Worm (Caenorhabditis elegans): ENCODE results near the gene ZK105.8.

ZK105.8 gene

DNA sequence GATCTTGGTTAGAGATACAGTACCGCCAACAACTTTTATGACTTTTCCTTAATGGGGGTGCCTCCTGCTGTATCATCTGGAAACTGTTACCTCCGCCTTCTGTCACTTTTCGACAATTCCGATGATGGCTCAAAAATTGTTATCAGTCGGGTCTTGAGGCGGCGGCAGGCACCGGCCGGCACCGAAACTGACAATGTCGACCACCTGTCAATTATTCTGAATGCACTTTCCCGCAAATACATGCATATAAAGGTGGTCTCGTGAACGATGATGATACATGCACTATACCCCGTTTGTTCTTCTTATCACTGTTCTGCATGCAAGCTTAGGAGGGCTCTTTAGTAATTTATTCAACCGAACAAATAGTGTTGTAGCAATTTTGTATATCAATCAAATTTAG lies 19.8 kb downstream of the ZK105.8 start (continued):
- TF ChIP-seq C06A6.2 (GFP tag; conservative IDR thresholded peaks at IDR 0.05), result no peak; the same call in 1 of the 2 replicates
- TF ChIP-seq B0336.3 (GFP tag; IDR thresholded peaks at IDR 0.05), result 0 out of 2 replicates have a peak, but pooled peaks have one; percentile 33
- TF ChIP-seq T26A5.8 (tag; optimal IDR thresholded peaks at IDR 0.05), result no peak
- 0 out of 2 replicates have a peak, but pooled peaks have one; percentile 28 for TF ChIP-seq mcd-1 (GFP tag; IDR thresholded peaks at IDR 0.05)
- no peak for TF ChIP-seq ama-1 (optimal IDR thresholded peaks at IDR 0.05)
- no peak for TF ChIP-seq ama-1 (GFP tag; optimal IDR thresholded peaks at IDR 0.05)
- TF ChIP-seq dpff-1 (tag; optimal IDR thresholded peaks at IDR 0.05), result no peak
- no peak for TF ChIP-seq bed-2 (GFP tag; IDR thresholded peaks at IDR 0.05)
- no peak for TF ChIP-seq madf-8 (GFP tag; conservative IDR thresholded peaks at IDR 0.05)
- no peak for TF ChIP-seq zim-3 (tag; optimal IDR thresholded peaks at IDR 0.05)

DNA sequence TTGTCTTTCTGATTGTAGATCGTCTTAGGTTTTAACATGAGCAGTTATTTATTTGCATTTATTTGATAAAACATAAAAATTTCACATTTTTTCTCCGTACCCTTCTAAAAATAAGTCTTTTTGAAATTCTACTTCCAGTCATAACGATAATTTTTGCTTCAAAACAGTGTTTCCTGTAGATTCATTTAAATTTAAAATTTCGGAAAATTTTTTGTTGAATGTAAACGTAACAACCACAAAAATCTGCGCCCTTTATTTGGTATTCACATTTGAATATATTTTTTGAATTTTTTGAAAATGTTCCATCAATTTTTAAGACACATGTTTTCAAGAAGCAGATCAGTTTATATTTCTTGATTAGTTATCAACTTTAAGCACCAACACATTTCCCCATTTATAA lies 21.1 kb downstream of the ZK105.8 start:
- TF ChIP-seq ztf-22 (GFP tag; optimal IDR thresholded peaks at IDR 0.05), result no peak
- no peak for TF ChIP-seq snpc-1.1 (tag; optimal IDR thresholded peaks at IDR 0.05; ENCODE audit: insufficient read depth)
- TF ChIP-seq B0336.3 (GFP tag; IDR thresholded peaks at IDR 0.05), result no peak
- TF ChIP-seq tbx-9 (tag; optimal IDR thresholded peaks at IDR 0.05; ENCODE audit: borderline replicate concordance), result no peak
- TF ChIP-seq aptf-3 (GFP tag; IDR thresholded peaks at IDR 0.05), result no peak
- TF ChIP-seq attf-6 (GFP tag; IDR thresholded peaks at IDR 0.05), result no peak
- no peak for TF ChIP-seq egrh-3 (GFP tag; IDR thresholded peaks at IDR 0.05)
- no peak for TF ChIP-seq unc-130 (GFP tag; optimal IDR thresholded peaks at IDR 0.05)
- no peak for TF ChIP-seq dpl-1 (GFP tag; optimal IDR thresholded peaks at IDR 0.05)
- TF ChIP-seq lin-54 (GFP tag; optimal IDR thresholded peaks at IDR 0.05), result no peak
- TF ChIP-seq let-526 (GFP tag; IDR thresholded peaks at IDR 0.05), result no peak
- no peak for TF ChIP-seq die-1 (tag; optimal IDR thresholded peaks at IDR 0.05)
- TF ChIP-seq Y53F4B.3 (GFP tag; IDR thresholded peaks at IDR 0.05), result no peak
- TF ChIP-seq madf-10 (tag; optimal IDR thresholded peaks at IDR 0.05), result no peak

DNA sequence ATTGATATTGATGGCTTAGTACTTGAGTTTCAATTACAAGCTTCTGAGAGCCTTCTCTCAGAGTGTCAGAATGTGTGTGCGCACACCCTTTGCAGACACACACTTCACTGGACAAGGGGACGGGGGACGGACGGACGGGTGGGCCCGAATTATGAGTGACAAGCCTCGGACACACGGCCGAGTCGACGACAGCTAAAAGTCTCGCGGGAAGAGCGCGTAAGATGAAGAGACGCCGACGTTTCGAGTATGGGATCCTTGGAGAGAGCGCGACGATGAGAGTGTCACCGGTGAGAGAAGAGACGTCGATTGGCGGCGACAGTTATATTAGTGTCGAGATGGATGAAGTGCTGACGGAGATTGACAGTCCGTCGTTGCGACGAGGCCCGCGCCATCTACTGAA lies 21.6 kb downstream of the ZK105.8 start:
- TF ChIP-seq nfyb-1 (GFP tag; IDR thresholded peaks at IDR 0.05), result 0 out of 2 replicates have a peak, but pooled peaks have one; percentile 56
- TF ChIP-seq nhr-80 (tag; optimal IDR thresholded peaks at IDR 0.05), result peak; percentile 3
- peak; percentile 85 for TF ChIP-seq unc-62 (GFP tag; optimal IDR thresholded peaks at IDR 0.05)
- TF ChIP-seq tlf-1 (GFP tag; optimal IDR thresholded peaks at IDR 0.05), result no peak
- TF ChIP-seq madf-6 (GFP tag; IDR thresholded peaks at IDR 0.05), result no peak
- TF ChIP-seq mxl-1 (tag; optimal IDR thresholded peaks at IDR 0.05), result no peak
- TF ChIP-seq let-607 (tag; optimal IDR thresholded peaks at IDR 0.05), result peak in 1 of 2 experiments; percentile 58
- peak; percentile 72 for TF ChIP-seq ceh-27 (GFP tag; optimal IDR thresholded peaks at IDR 0.05)
- peak; percentile 77 for TF ChIP-seq zfh-2 (GFP tag; conservative IDR thresholded peaks at IDR 0.05)

DNA sequence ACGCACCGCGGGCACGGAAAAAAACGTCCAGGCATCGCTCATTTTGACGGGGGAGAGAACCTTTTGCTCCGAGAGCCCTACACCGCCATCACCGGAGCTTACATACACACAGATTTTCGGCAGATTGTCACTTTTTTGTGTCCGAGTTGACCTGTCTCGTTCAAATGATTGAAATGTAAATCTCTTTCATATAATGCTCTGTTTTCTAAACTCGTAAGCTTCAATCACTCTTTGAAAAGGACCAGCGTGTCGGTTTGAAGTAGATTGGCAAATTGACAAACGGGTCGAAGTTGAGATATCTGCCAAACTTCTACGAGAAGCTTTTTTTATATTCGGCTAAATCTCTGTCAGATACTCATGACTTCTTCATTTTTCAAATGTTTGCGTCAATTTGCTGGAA lies 22.8 kb downstream of the ZK105.8 start:
- TF ChIP-seq atf-7 (tag; optimal IDR thresholded peaks at IDR 0.05) (no peak), gei-17 (GFP tag; optimal IDR thresholded peaks at IDR 0.05) (no peak)

- TF ChIP-seq ets-4 (GFP tag; optimal IDR thresholded peaks at IDR 0.05), result peak; percentile 79
- TF ChIP-seq F23B12.7 (tag; optimal IDR thresholded peaks at IDR 0.05; ENCODE audit: insufficient read depth), result no peak
- peak; percentile 58 for TF ChIP-seq unc-62 (GFP tag; optimal IDR thresholded peaks at IDR 0.05)
- TF ChIP-seq lag-1 (GFP tag; IDR thresholded peaks at IDR 0.05), result no peak
- TF ChIP-seq zfh-2 (GFP tag; conservative IDR thresholded peaks at IDR 0.05), result no peak
- no peak for TF ChIP-seq K12H6.12 (tag; optimal IDR thresholded peaks at IDR 0.05)
- TF ChIP-seq tbx-9 (tag; optimal IDR thresholded peaks at IDR 0.05; ENCODE audit: borderline replicate concordance), result no peak
- TF ChIP-seq T26A5.8 (tag; optimal IDR thresholded peaks at IDR 0.05), result no peak
- no peak for TF ChIP-seq mel-28 (tag; optimal IDR thresholded peaks at IDR 0.05; ENCODE audit: borderline replicate concordance)
- TF ChIP-seq hmg-20 (GFP tag; IDR thresholded peaks at IDR 0.05), result no peak
- TF ChIP-seq F37B4.10 (GFP tag; IDR thresholded peaks at IDR 0.05), result no peak
- no peak for TF ChIP-seq akir-1 (GFP tag; optimal IDR thresholded peaks at IDR 0.05)
- peak; percentile 87 for TF ChIP-seq atf-7 (tag; optimal IDR thresholded peaks at IDR 0.05)
- no peak for TF ChIP-seq madf-6 (GFP tag; IDR thresholded peaks at IDR 0.05)
- no peak for TF ChIP-seq mcd-1 (GFP tag; IDR thresholded peaks at IDR 0.05)
- TF ChIP-seq nhr-80 (tag; optimal IDR thresholded peaks at IDR 0.05), result peak; percentile 92
- TF ChIP-seq madf-3 (GFP tag; IDR thresholded peaks at IDR 0.05), result no peak
These were observed 23.8 kb downstream of the ZK105.8 start for ce11 chrV:7747987-7748607.
